Worm (Caenorhabditis elegans): ENCODE results near the gene msd-4.

Gene msd-4

DNA sequence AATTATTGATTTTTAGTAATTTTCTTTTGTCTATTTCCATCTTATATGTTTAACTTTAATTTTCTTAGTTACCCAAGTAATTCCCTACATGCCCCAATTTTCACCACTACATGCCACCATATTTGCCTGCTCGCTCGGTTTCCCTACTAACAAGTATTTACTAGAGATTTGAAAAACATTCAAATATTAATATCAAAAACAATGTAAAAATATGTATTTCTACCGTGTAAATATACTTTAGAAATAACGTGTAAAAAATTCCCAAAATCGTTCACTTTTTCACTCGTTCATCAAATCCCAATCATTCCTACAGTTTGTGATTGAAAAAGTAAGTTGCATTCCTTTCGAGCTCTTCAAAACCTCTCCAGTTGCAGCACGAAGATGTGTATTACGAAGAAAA is 41.9 kb downstream of the msd-4 start, which contains the start of gene F26A1.3:
TSS of gene F26A1.3 (plus strand) at position 301 of the 400 bp plus-strand sequence.
- no peak for TF ChIP-seq fkh-10 (GFP tag; optimal IDR thresholded peaks at IDR 0.05)
- no peak for TF ChIP-seq odd-2 (tag; optimal IDR thresholded peaks at IDR 0.05)
- TF ChIP-seq elt-2 (tag; optimal IDR thresholded peaks at IDR 0.05): no peak
- TF ChIP-seq elt-4 (tag; optimal IDR thresholded peaks at IDR 0.05): no peak
- no peak for TF ChIP-seq lim-6 (tag; optimal IDR thresholded peaks at IDR 0.05)
- TF ChIP-seq ztf-16 (tag; optimal IDR thresholded peaks at IDR 0.05): no peak
- no peak for TF ChIP-seq ceh-31 (tag; optimal IDR thresholded peaks at IDR 0.05)
- TF ChIP-seq ceh-48 (tag; optimal IDR thresholded peaks at IDR 0.05): no peak
- no peak for TF ChIP-seq ceh-22 (tag; optimal IDR thresholded peaks at IDR 0.05)
- no peak for TF ChIP-seq C08G9.2 (tag; optimal IDR thresholded peaks at IDR 0.05)

DNA sequence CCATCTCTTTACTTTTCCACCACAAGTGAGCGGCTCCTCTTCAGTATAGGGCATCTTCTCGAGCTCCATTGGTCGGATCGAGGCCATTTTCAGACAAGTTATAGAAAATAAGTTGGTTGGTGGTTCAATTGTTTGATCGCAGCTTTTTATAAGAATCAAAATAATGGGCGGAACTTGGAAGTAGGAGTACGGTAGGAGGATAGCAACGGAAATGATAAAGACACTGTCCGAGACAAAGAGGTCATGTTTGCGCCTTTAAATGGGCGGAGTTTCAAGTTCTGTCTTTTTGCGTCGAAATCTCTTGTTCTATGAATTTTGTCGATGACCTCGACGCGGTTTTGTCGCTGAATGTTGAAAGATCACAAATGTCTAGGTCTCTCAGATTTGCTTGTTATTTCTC is 46.4 kb downstream of the msd-4 start, which contains the start of gene F26A1.8:
TSS of gene F26A1.8 (minus strand) at position 101 of the 400 bp plus-strand sequence.
- TF ChIP-seq unc-86 (tag; optimal IDR thresholded peaks at IDR 0.05) (no peak), T23F11.4 (GFP tag; optimal IDR thresholded peaks at IDR 0.05) (no peak), ref-2 (tag; optimal IDR thresholded peaks at IDR 0.05) (no peak), ceh-31 (tag; optimal IDR thresholded peaks at IDR 0.05) (no peak), pha-2 (tag; optimal IDR thresholded peaks at IDR 0.05) (no peak), ceh-30 (tag; optimal IDR thresholded peaks at IDR 0.05) (no peak), gmeb-2 (tag; optimal IDR thresholded peaks at IDR 0.05) (no peak), unc-3 (GFP tag; conservative IDR thresholded peaks at IDR 0.05) (no peak), unc-3 (tag; optimal IDR thresholded peaks at IDR 0.05) (no peak), ceh-9 (tag; optimal IDR thresholded peaks at IDR 0.05) (no peak), pqm-1 (tag; optimal IDR thresholded peaks at IDR 0.05) (no peak), pros-1 (tag; optimal IDR thresholded peaks at IDR 0.05) (no peak), hlh-8 (tag; optimal IDR thresholded peaks at IDR 0.05) (no peak), ttx-3 (tag; optimal IDR thresholded peaks at IDR 0.05) (no peak), ahr-1 (tag; optimal IDR thresholded peaks at IDR 0.05) (no peak), pag-3 (tag; optimal IDR thresholded peaks at IDR 0.05; ENCODE audit: borderline replicate concordance) (no peak), syd-9 (tag; optimal IDR thresholded peaks at IDR 0.05) (no peak), ceh-2 (tag; optimal IDR thresholded peaks at IDR 0.05) (no peak)

DNA sequence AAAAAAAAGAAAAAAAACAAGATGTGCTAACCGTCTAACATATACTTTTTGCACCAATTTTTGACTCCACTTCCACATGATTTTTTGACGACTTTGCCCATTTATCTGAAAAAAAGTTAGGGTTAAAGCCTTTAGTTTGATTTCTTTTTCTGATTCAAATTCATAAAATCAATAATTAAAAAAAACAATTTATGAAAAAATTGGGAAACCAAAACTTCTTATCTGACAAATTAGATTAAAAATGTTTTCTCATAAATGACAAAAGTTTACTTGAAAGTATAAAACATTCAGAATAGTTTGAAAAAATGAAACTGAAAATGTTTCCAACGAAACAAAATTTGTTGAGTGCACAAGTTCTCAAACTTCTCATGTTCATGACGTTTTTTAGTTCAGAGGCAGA is 48.7 kb downstream of the msd-4 start, which contains the start of gene F26A1.7:
TSS of gene F26A1.7 (minus strand) at position 101 of the 400 bp plus-strand sequence.
- TF ChIP-seq K02D7.2 (tag; optimal IDR thresholded peaks at IDR 0.05) (no peak), syd-9 (tag; optimal IDR thresholded peaks at IDR 0.05) (no peak), F13H6.1 (tag; optimal IDR thresholded peaks at IDR 0.05) (no peak), eyg-1 (tag; optimal IDR thresholded peaks at IDR 0.05) (no peak)
